Fruit fly (Drosophila melanogaster): ENCODE data around the gene CG7326.

The CG7326 gene

dm6 chrX:18863748-18864482 is at the start of gene CG7326, which contains the start of gene Dora:
Gene CG7326 (minus strand): TSS chrX:18863776.
Gene Dora (plus strand): TSS chrX:18863950.
- peak; percentile 60 for TF ChIP-seq CG8924 (tag; optimal IDR thresholded peaks at IDR 0.05)
- TF ChIP-seq Hmr (GFP tag; optimal IDR thresholded peaks at IDR 0.05) = peak; percentile 55
- no peak for TF ChIP-seq CG7357 (GFP tag; IDR thresholded peaks at IDR 0.05)
- TF ChIP-seq CG11504 (tag; optimal IDR thresholded peaks at IDR 0.05) = no peak
- TF ChIP-seq E2f2 (GFP tag; IDR thresholded peaks at IDR 0.05) = peak; percentile 55
- TF ChIP-seq CG32772 (GFP tag; IDR thresholded peaks at IDR 0.05) = no peak
- TF ChIP-seq zen2 (GFP tag; IDR thresholded peaks at IDR 0.05; ENCODE audit: partially characterized antibody) = peak; percentile 96
- TF ChIP-seq CkIIα-i1 (GFP tag; IDR thresholded peaks at IDR 0.05) = no peak
- TF ChIP-seq CG15011 (GFP tag; optimal IDR thresholded peaks at IDR 0.05) = no peak
- no peak for TF ChIP-seq CG4282 (GFP tag; optimal IDR thresholded peaks at IDR 0.05)
- TF ChIP-seq CG7928 (GFP tag; optimal IDR thresholded peaks at IDR 0.05) = no peak
- TF ChIP-seq CG11093 (GFP tag; IDR thresholded peaks at IDR 0.05) = no peak
- TF ChIP-seq CG18262 (tag; optimal IDR thresholded peaks at IDR 0.05) = no peak
- no peak for TF ChIP-seq schlank (tag; optimal IDR thresholded peaks at IDR 0.05)
- TF ChIP-seq repo (GFP tag; optimal IDR thresholded peaks at IDR 0.05) = no peak
- no peak for TF ChIP-seq Kr (GFP tag; optimal IDR thresholded peaks at IDR 0.05)
- TF ChIP-seq dan (GFP tag; IDR thresholded peaks at IDR 0.05) = no peak
- no peak for TF ChIP-seq twi (tag; optimal IDR thresholded peaks at IDR 0.05)
- TF ChIP-seq CHES-1-like (GFP tag; optimal IDR thresholded peaks at IDR 0.05) = peak; percentile 46
- TF ChIP-seq Camta (GFP tag; optimal IDR thresholded peaks at IDR 0.05) = no peak
- no peak for TF ChIP-seq Dek (tag; optimal IDR thresholded peaks at IDR 0.05)
- TF ChIP-seq CG14710 (tag; optimal IDR thresholded peaks at IDR 0.05) = peak; percentile 62
- no peak for TF ChIP-seq B-H1 (GFP tag; IDR thresholded peaks at IDR 0.05)
- no peak for TF ChIP-seq CG8944 (GFP tag; optimal IDR thresholded peaks at IDR 0.05)
- TF ChIP-seq CG7745 (tag; optimal IDR thresholded peaks at IDR 0.05) = no peak
- no peak for TF ChIP-seq grn (GFP tag; optimal IDR thresholded peaks at IDR 0.05)
- no peak for TF ChIP-seq NFAT (GFP tag; IDR thresholded peaks at IDR 0.05)
- no peak for TF ChIP-seq Hsf (GFP tag; optimal IDR thresholded peaks at IDR 0.05)
- TF ChIP-seq h (optimal IDR thresholded peaks at IDR 0.05) = no peak
- TF ChIP-seq ken (GFP tag; IDR thresholded peaks at IDR 0.05) = no peak
- peak; percentile 43 for TF ChIP-seq CG17829 (tag; optimal IDR thresholded peaks at IDR 0.05)
- TF ChIP-seq Xbp1 (GFP tag; optimal IDR thresholded peaks at IDR 0.05) = no peak
- TF ChIP-seq CG14050 (GFP tag; IDR thresholded peaks at IDR 0.05) = no peak; the same call in 2 of the 3 replicates
- no peak for TF ChIP-seq CG7786 (GFP tag; optimal IDR thresholded peaks at IDR 0.05)
- TF ChIP-seq zfh1 (GFP tag; IDR thresholded peaks at IDR 0.05) = no peak
- no peak for TF ChIP-seq salm (tag; optimal IDR thresholded peaks at IDR 0.05)
- no peak for TF ChIP-seq jing (GFP tag; optimal IDR thresholded peaks at IDR 0.05)
- TF ChIP-seq CG13287 (GFP tag; IDR thresholded peaks at IDR 0.05; ENCODE audit: partially characterized antibody) = peak; percentile 96
- no peak for TF ChIP-seq fd102C (GFP tag; optimal IDR thresholded peaks at IDR 0.05)
- TF ChIP-seq ci (GFP tag; IDR thresholded peaks at IDR 0.05) = peak; percentile 54; the same call in 2 of the 3 replicates
- no peak for TF ChIP-seq grau (tag; optimal IDR thresholded peaks at IDR 0.05)
- no peak for TF ChIP-seq H15 (GFP tag; IDR thresholded peaks at IDR 0.05)
- TF ChIP-seq Optix (GFP tag; IDR thresholded peaks at IDR 0.05) = no peak
- TF ChIP-seq CG9876 (GFP tag; optimal IDR thresholded peaks at IDR 0.05) = no peak
- TF ChIP-seq pnt (GFP tag; optimal IDR thresholded peaks at IDR 0.05) = no peak
- no peak for TF ChIP-seq CG17359 (tag; optimal IDR thresholded peaks at IDR 0.05)
- no peak for TF ChIP-seq yki (optimal IDR thresholded peaks at IDR 0.05)
- TF ChIP-seq Bteb2 (GFP tag; optimal IDR thresholded peaks at IDR 0.05) = no peak
- TF ChIP-seq dmrt99B (tag; optimal IDR thresholded peaks at IDR 0.05) = no peak
- TF ChIP-seq ara (GFP tag; IDR thresholded peaks at IDR 0.05) = no peak
- TF ChIP-seq CG12391 (tag; optimal IDR thresholded peaks at IDR 0.05) = peak; percentile 20
- TF ChIP-seq CG2116 (GFP tag; optimal IDR thresholded peaks at IDR 0.05) = peak; percentile 81
